Fruit fly (Drosophila melanogaster) whole organism, embryonic: ENCODE measurements around the gene Uro.

Experiments
- Abd-B ChIP-seq: fragments of 200-800 bp; sonication (Bioruptor generic); optimal IDR thresholded peaks from 2 replicates; lab custom pipeline; 2018; ENCODE audit warnings: missing biosample characterization, mild to moderate bottlenecking, missing genetic modification characterization, moderate library complexity
- B-H1 ChIP-seq: fragments of 200-800 bp; sonication (Bioruptor generic); IDR thresholded peaks from 3 replicates; pipeline ENCODE4 v1.3.6; 2022; ENCODE audit warnings: missing biosample characterization, missing genetic modification characterization
- CG10321 ChIP-seq: fragments of 200-800 bp; sonication (Bioruptor generic); IDR thresholded peaks from 2 replicates; pipeline ENCODE4 v1.3.6; 2022; ENCODE audit warnings: missing biosample characterization, missing genetic modification characterization
- CG10654 ChIP-seq: fragments of 200-800 bp; sonication (Bioruptor generic); optimal IDR thresholded peaks from 2 replicates; lab custom pipeline; 2016; ENCODE audit warnings: missing biosample characterization, missing genetic modification characterization
- CG11560 ChIP-seq: fragments of 200-800 bp; sonication (Bioruptor generic); IDR thresholded peaks from 3 replicates; pipeline ENCODE4 v1.3.6; 2022; ENCODE audit warnings: missing biosample characterization, missing genetic modification characterization
- CG1529 ChIP-seq: fragments of 200-800 bp; sonication (Bioruptor generic); optimal IDR thresholded peaks from 3 replicates; lab custom pipeline; 2018; ENCODE audit warnings: missing biosample characterization, missing genetic modification characterization
- CG15601 ChIP-seq: fragments of 200-800 bp; sonication (Bioruptor generic); optimal IDR thresholded peaks from 3 replicates; lab custom pipeline; 2019; ENCODE audit warnings: missing biosample characterization, mild to moderate bottlenecking, missing genetic modification characterization, moderate library complexity
- CG15696 ChIP-seq: fragments of 200-800 bp; sonication (Bioruptor generic); optimal IDR thresholded peaks from 2 replicates; lab custom pipeline; 2019; ENCODE audit warnings: missing biosample characterization, mild to moderate bottlenecking, missing genetic modification characterization, moderate library complexity
- CG2875 ChIP-seq: fragments of 200-800 bp; sonication (Bioruptor generic); optimal IDR thresholded peaks from 2 replicates; lab custom pipeline; 2017; ENCODE audit warnings: missing biosample characterization, mild to moderate bottlenecking, missing genetic modification characterization, missing genetic modification reagents
- CG31224 ChIP-seq: fragments of 200-800 bp; sonication (Bioruptor generic); IDR thresholded peaks from 2 replicates; pipeline ENCODE4 v1.3.6; 2022; ENCODE audit warnings: missing biosample characterization, missing genetic modification characterization
- CG32767 ChIP-seq: fragments of 200-800 bp; sonication (Bioruptor generic); IDR thresholded peaks from 2 replicates; pipeline ENCODE4 v1.3.6; 2022; ENCODE audit warnings: missing biosample characterization, missing genetic modification characterization
- CG33213 ChIP-seq: fragments of 200-800 bp; sonication (Bioruptor generic); optimal IDR thresholded peaks from 3 replicates; lab custom pipeline; 2016; ENCODE audit warnings: missing biosample characterization, missing genetic modification characterization
- CG3726 ChIP-seq: fragments of 200-800 bp; sonication (Bioruptor generic); IDR thresholded peaks from 3 replicates; pipeline ENCODE4, ENCODE4 v1.3.6; 2022; ENCODE audit warnings: missing biosample characterization, missing genetic modification characterization
- CG4360 ChIP-seq: fragments of 200-800 bp; sonication (Bioruptor generic); IDR thresholded peaks from 2 replicates; pipeline ENCODE4 v1.3.6; 2022; ENCODE audit warnings: missing biosample characterization, missing genetic modification characterization
- CG5180 ChIP-seq: fragments of 200-800 bp; sonication (Bioruptor generic); optimal IDR thresholded peaks from 3 replicates; lab custom pipeline; 2017; ENCODE audit warnings: missing biosample characterization, missing genetic modification characterization, mild to moderate bottlenecking, moderate library complexity, missing genetic modification reagents
- CG5953 ChIP-seq: fragments of 200-800 bp; sonication (Bioruptor generic); IDR thresholded peaks from 2 replicates; pipeline ENCODE4 v1.3.6; 2022; ENCODE audit warnings: missing biosample characterization, missing genetic modification characterization
- CG6683 ChIP-seq: fragments of 200-800 bp; sonication (Bioruptor generic); optimal IDR thresholded peaks from 2 replicates; lab custom pipeline; 2017; ENCODE audit warnings: missing biosample characterization, mild to moderate bottlenecking, missing genetic modification characterization, missing genetic modification reagents
- CG7556 ChIP-seq: fragments of 200-800 bp; sonication (Bioruptor generic); optimal IDR thresholded peaks from 2 replicates; lab custom pipeline; 2017; ENCODE audit warnings: missing biosample characterization, mild to moderate bottlenecking, missing genetic modification characterization
- CG8089 ChIP-seq: fragments of 200-800 bp; sonication (Bioruptor generic); optimal IDR thresholded peaks from 3 replicates; lab custom pipeline; 2016; ENCODE audit warnings: missing biosample characterization, missing genetic modification characterization
- CG9932 ChIP-seq: fragments of 200-800 bp; sonication (Bioruptor generic); IDR thresholded peaks from 2 replicates; pipeline ENCODE4 v1.3.6; 2022; ENCODE audit warnings: missing biosample characterization, missing genetic modification characterization
- Chrac-16 ChIP-seq: fragments of 200-800 bp; sonication (Bioruptor generic); optimal IDR thresholded peaks from 3 replicates; lab custom pipeline; 2016; ENCODE audit warnings: missing biosample characterization, missing genetic modification characterization
- E2f2 ChIP-seq: fragments of 200-800 bp; sonication (Bioruptor generic); IDR thresholded peaks from 2 replicates; pipeline ENCODE4 v1.3.6; 2022; ENCODE audit warnings: missing biosample characterization, missing genetic modification characterization
- Hand ChIP-seq: fragments of 200-800 bp; sonication (Bioruptor generic); optimal IDR thresholded peaks from 2 replicates; lab custom pipeline; 2017; ENCODE audit warnings: mild to moderate bottlenecking, missing biosample characterization, missing genetic modification reagents, missing genetic modification characterization
- Lim3 ChIP-seq: fragments of 200-800 bp; sonication (Bioruptor generic); IDR thresholded peaks from 2 replicates; pipeline ENCODE4 v1.3.6; 2022; ENCODE audit warnings: missing biosample characterization, missing genetic modification characterization
- MTF-1 ChIP-seq: fragments of 200-800 bp; sonication (Bioruptor generic); optimal IDR thresholded peaks from 2 replicates; lab custom pipeline; 2018; ENCODE audit warnings: missing biosample characterization, mild to moderate bottlenecking, missing genetic modification characterization, borderline replicate concordance
- Mad ChIP-seq: fragments of 200-800 bp; sonication (Bioruptor generic); optimal IDR thresholded peaks from 2 replicates; lab custom pipeline; 2016; ENCODE audit warnings: missing biosample characterization, missing genetic modification characterization
- Neu2 ChIP-seq: fragments of 200-800 bp; sonication (Bioruptor generic); optimal IDR thresholded peaks from 3 replicates; lab custom pipeline; 2016; ENCODE audit warnings: missing biosample characterization, missing genetic modification characterization, borderline replicate concordance
- Nf-YA ChIP-seq: fragments of 200-800 bp; sonication (Bioruptor generic); IDR thresholded peaks from 2 replicates; pipeline ENCODE4 v1.3.6; 2022; ENCODE audit warnings: missing biosample characterization, missing genetic modification characterization
- Opbp ChIP-seq: fragments of 200-800 bp; sonication (Bioruptor generic); IDR thresholded peaks from 3 replicates; pipeline ENCODE4 v1.3.6; 2022; ENCODE audit warnings: missing biosample characterization, missing genetic modification characterization; ENCODE audit not compliant: partially characterized antibody
- PHDP ChIP-seq: fragments of 200-800 bp; sonication (Bioruptor generic); optimal IDR thresholded peaks from 3 replicates; lab custom pipeline; 2018; ENCODE audit warnings: missing biosample characterization, mild to moderate bottlenecking, missing genetic modification characterization, moderate library complexity
- Pdp1 ChIP-seq, 2 experiments: fragments of 200-800 bp; sonication (Bioruptor generic); optimal IDR thresholded peaks; 3 replicates each; lab custom pipeline; 2016; ENCODE audit warnings: missing biosample characterization in 2 of 2, missing genetic modification characterization in 2 of 2, mild to moderate bottlenecking in 1 of 2, moderate library complexity in 1 of 2
- Spps ChIP-seq: fragments of 200-800 bp; sonication (Bioruptor generic); optimal IDR thresholded peaks from 2 replicates; lab custom pipeline; 2018; ENCODE audit warnings: missing biosample characterization, mild to moderate bottlenecking, missing genetic modification characterization
- Sry-δ ChIP-seq: fragments of 200-800 bp; sonication (Bioruptor generic); optimal IDR thresholded peaks from 2 replicates; lab custom pipeline; 2016; ENCODE audit warnings: missing biosample characterization, missing genetic modification characterization
- Ssrp ChIP-seq: fragments of 200-800 bp; sonication (Bioruptor generic); optimal IDR thresholded peaks from 2 replicates; lab custom pipeline; 2018; ENCODE audit warnings: missing biosample characterization, mild to moderate bottlenecking, missing genetic modification characterization, moderate library complexity
- ato ChIP-seq: fragments of 200-800 bp; sonication (Bioruptor generic); IDR thresholded peaks from 2 replicates; pipeline ENCODE4 v1.3.6; 2022; ENCODE audit warnings: missing biosample characterization, missing genetic modification characterization; ENCODE audit not compliant: partially characterized antibody
- chif ChIP-seq, 2 experiments: fragments of 200-800 bp; sonication (Bioruptor generic); optimal IDR thresholded peaks; 3 replicates each; lab custom pipeline; 2016; ENCODE audit warnings: missing biosample characterization in 2 of 2, missing genetic modification characterization in 2 of 2
- dm ChIP-seq: fragments of 200-800 bp; sonication (Bioruptor generic); optimal IDR thresholded peaks from 3 replicates; lab custom pipeline; 2016; ENCODE audit warnings: missing biosample characterization, missing genetic modification characterization
- grau ChIP-seq: fragments of 200-800 bp; optimal IDR thresholded peaks from 3 replicates; lab custom pipeline; 2019; ENCODE audit warnings: missing biosample characterization, mild to moderate bottlenecking, missing genetic modification characterization, moderate library complexity
- h ChIP-seq: fragments of >200 bp; optimal IDR thresholded peaks from 2 replicates; lab custom pipeline; 2017
- ham ChIP-seq: fragments of 200-800 bp; sonication (Bioruptor generic); IDR thresholded peaks from 2 replicates; pipeline ENCODE4 v1.3.6; 2022; ENCODE audit warnings: missing biosample characterization, missing genetic modification characterization
- hkb ChIP-seq, 2 experiments: fragments of 200-800 bp in 1 of 2; fragments of >200 bp in 1 of 2; sonication (Bioruptor generic) in 1 of 2; IDR thresholded peaks in 1 of 2; optimal IDR thresholded peaks in 1 of 2; 2 replicates each; pipeline versions ENCODE4 v1.3.6 to Lab custom; 2017 to 2022; ENCODE audit warnings: missing biosample characterization in 1 of 2, missing genetic modification characterization in 1 of 2
- knrl ChIP-seq: fragments of 200-800 bp; sonication (Bioruptor generic); IDR thresholded peaks from 3 replicates; pipeline ENCODE4 v1.3.6; 2022; ENCODE audit warnings: missing biosample characterization, missing genetic modification characterization; ENCODE audit not compliant: partially characterized antibody
- lab ChIP-seq: fragments of 200-800 bp; sonication (Bioruptor generic); optimal IDR thresholded peaks from 3 replicates; lab custom pipeline; 2017; ENCODE audit warnings: missing biosample characterization, missing genetic modification characterization, mild to moderate bottlenecking, moderate library complexity, missing genetic modification reagents
- luna ChIP-seq: fragments of 200-800 bp; sonication (Bioruptor generic); optimal IDR thresholded peaks from 2 replicates; lab custom pipeline; 2016; ENCODE audit warnings: missing biosample characterization, missing genetic modification characterization
- maf-S ChIP-seq: fragments of 200-800 bp; sonication (Bioruptor generic); optimal IDR thresholded peaks from 2 replicates; lab custom pipeline; 2016; ENCODE audit warnings: missing biosample characterization, missing genetic modification characterization
- p53 ChIP-seq: fragments of 200-800 bp; sonication (Bioruptor generic); optimal IDR thresholded peaks from 2 replicates; lab custom pipeline; 2016; ENCODE audit warnings: missing biosample characterization, missing genetic modification characterization
- salm ChIP-seq: fragments of 200-800 bp; sonication (Bioruptor generic); optimal IDR thresholded peaks from 2 replicates; lab custom pipeline; 2018; ENCODE audit warnings: missing biosample characterization, mild to moderate bottlenecking, missing genetic modification characterization
- sc ChIP-seq, 3 experiments: fragments of >200 bp in 2 of 3; fragments of 200-800 bp in 1 of 3; sonication (Bioruptor generic) in 1 of 3; optimal IDR thresholded peaks; 2 replicates in 2 of 3; 3 replicates in 1 of 3; lab custom pipeline; 2017; ENCODE audit warnings: mild to moderate bottlenecking in 1 of 3, missing biosample characterization in 1 of 3, missing genetic modification characterization in 1 of 3, missing genetic modification reagents in 1 of 3
- sens ChIP-seq: fragments of 200-800 bp; sonication (Bioruptor generic); peaks from one replicate; lab custom pipeline; 2016; ENCODE audit warnings: missing biosample characterization, missing genetic modification characterization
- trem ChIP-seq: fragments of 200-800 bp; optimal IDR thresholded peaks from 3 replicates; lab custom pipeline; 2019; ENCODE audit warnings: missing biosample characterization, mild to moderate bottlenecking, missing genetic modification characterization, moderate library complexity

Gene Uro

dm6 chr2L:7813357-7813756, 33.5 kb downstream of the Uro start (continued):
- no peak for TF ChIP-seq Neu2 (GFP tag; lab: Kevin White, UChicago)
- TF ChIP-seq CG10654: peak; percentile 38
- no peak for TF ChIP-seq Ssrp (tag; lab: Kevin White, UChicago)
- 0 out of 2 replicates have a peak, but pooled peaks have one; percentile 20 for TF ChIP-seq Nf-YA (GFP tag; lab: Robert Waterston, UW)
- no peak for TF ChIP-seq Spps
- TF ChIP-seq hkb (optimal IDR thresholded peaks at IDR 0.05; lab: Kevin White, UChicago): no peak
- no peak for TF ChIP-seq hkb (GFP tag; IDR thresholded peaks at IDR 0.05; lab: Robert Waterston, UW)
- peak; percentile 14; the same call in 1 of the 2 replicates for TF ChIP-seq E2f2 (GFP tag; lab: Robert Waterston, UW)
- no peak for TF ChIP-seq h (lab: Kevin White, UChicago)
- peak; percentile 2 for TF ChIP-seq Hand (GFP tag; lab: Kevin White, UChicago)
- peak; percentile 49 for TF ChIP-seq CG9932 (GFP tag; lab: Robert Waterston, UW)
- TF ChIP-seq CG15696 (tag; lab: Kevin White, UChicago): peak; percentile 73
- TF ChIP-seq Opbp (GFP tag; lab: Robert Waterston, UW): no peak
- peak; percentile 15; the same call in 1 of the 3 replicates for TF ChIP-seq CG11560 (tag; lab: Robert Waterston, UW)
- TF ChIP-seq CG1529: no peak
- no peak for TF ChIP-seq maf-S (GFP tag; lab: Kevin White, UChicago)
- TF ChIP-seq salm (tag; lab: Kevin White, UChicago): no peak
- TF ChIP-seq MTF-1: peak; percentile 77
- TF ChIP-seq luna (GFP tag; lab: Kevin White, UChicago): no peak
- peak; percentile 57 for TF ChIP-seq PHDP (tag; lab: Kevin White, UChicago)
- TF ChIP-seq Sry-δ: peak; percentile 1
- TF ChIP-seq sens (GFP tag; lab: Kevin White, UChicago): peak; percentile 77
- TF ChIP-seq CG31224 (GFP tag; lab: Robert Waterston, UW): no peak
- TF ChIP-seq ham (GFP tag; lab: Robert Waterston, UW): no peak
- TF ChIP-seq grau (tag; lab: Kevin White, UChicago): no peak
- no peak for TF ChIP-seq Chrac-16 (GFP tag; lab: Kevin White, UChicago)
- no peak for TF ChIP-seq CG8089 (GFP tag; lab: Kevin White, UChicago)
- no peak; the same call in 2 of the 3 replicates for TF ChIP-seq CG3726 (GFP tag; lab: Robert Waterston, UW)
- no peak for TF ChIP-seq trem
- no peak for TF ChIP-seq B-H1
- TF ChIP-seq CG15601: peak; percentile 61
- TF ChIP-seq CG5180: peak; percentile 32
- TF ChIP-seq Mad (GFP tag; lab: Kevin White, UChicago): no peak
- no peak for TF ChIP-seq knrl (GFP tag; lab: Robert Waterston, UW)
- no peak for TF ChIP-seq sc (optimal IDR thresholded peaks at IDR 0.05; lab: Kevin White, UChicago)
- no peak for TF ChIP-seq sc (GFP tag; optimal IDR thresholded peaks at IDR 0.05; lab: Kevin White, UChicago)
- no peak for TF ChIP-seq ato (GFP tag; lab: Robert Waterston, UW)
- TF ChIP-seq CG6683: peak; percentile 62
- TF ChIP-seq CG32767 (GFP tag; lab: Robert Waterston, UW): peak; percentile 46; the same call in 1 of the 2 replicates
- no peak for TF ChIP-seq Lim3
- TF ChIP-seq lab: peak; percentile 90
- TF ChIP-seq dm (GFP tag; lab: Kevin White, UChicago): peak; percentile 31
- TF ChIP-seq CG2875 (GFP tag; lab: Kevin White, UChicago): peak; percentile 35
- TF ChIP-seq Pdp1 (GFP tag; optimal IDR thresholded peaks at IDR 0.05; lab: Kevin White, UChicago): peak in 1 of 2 experiments; percentile 21
- TF ChIP-seq CG7556 (GFP tag; lab: Kevin White, UChicago): peak; percentile 34
- TF ChIP-seq CG4360 (GFP tag; lab: Robert Waterston, UW): peak; percentile 32; the same call in 1 of the 2 replicates
- TF ChIP-seq CG5953 (GFP tag; lab: Robert Waterston, UW): no peak
- peak; percentile 69 for TF ChIP-seq CG33213 (GFP tag; lab: Kevin White, UChicago)
- TF ChIP-seq chif (GFP tag; optimal IDR thresholded peaks at IDR 0.05; lab: Kevin White, UChicago): no peak
- TF ChIP-seq CG10321 (GFP tag; lab: Robert Waterston, UW): no peak
- no peak for TF ChIP-seq Abd-B (GFP tag; lab: Kevin White, UChicago)
- no peak for TF ChIP-seq p53 (GFP tag; lab: Kevin White, UChicago)
